Worm (Caenorhabditis elegans) whole organism, L3 larva: Measurements from ENCODE around the gene unc-68.

Experiments used
- aly-2 ChIP-seq: fragments of 150-350 bp; optimal IDR thresholded peaks from 2 replicates; lab custom pipeline; 2014; ENCODE audit warnings: missing biosample characterization, missing genetic modification characterization
- ama-1 ChIP-seq: fragments of 150-350 bp; optimal IDR thresholded peaks from 2 replicates; lab custom pipeline; 2018
- ceh-16 ChIP-seq: sonication (generic microtip); optimal IDR thresholded peaks from 2 replicates; lab custom pipeline; 2017; ENCODE audit warnings: missing biosample characterization, missing genetic modification characterization
- ceh-82 ChIP-seq: fragments of 150-350 bp; optimal IDR thresholded peaks from 2 replicates; lab custom pipeline; 2014; ENCODE audit warnings: missing biosample characterization, missing genetic modification characterization
- mdl-1 ChIP-seq: fragments of 150-350 bp; optimal IDR thresholded peaks from 2 replicates; lab custom pipeline; 2014; ENCODE audit warnings: missing biosample characterization, missing genetic modification characterization
- nhr-76 ChIP-seq: fragments of 150-350 bp; sonication (generic microtip); optimal IDR thresholded peaks from 5 replicates; lab custom pipeline; 2014; ENCODE audit warnings: missing biosample characterization, missing genetic modification characterization
- pha-4 ChIP-seq: fragments of 150-350 bp; optimal IDR thresholded peaks from 2 replicates; lab custom pipeline; 2014; ENCODE audit warnings: missing biosample characterization, missing genetic modification reagents, missing genetic modification characterization
- unc-39 ChIP-seq: sonication (generic microtip); optimal IDR thresholded peaks from 4 replicates; lab custom pipeline; 2017; ENCODE audit warnings: missing biosample characterization, missing genetic modification characterization
- unc-62 ChIP-seq: fragments of 150-350 bp; sonication (generic microtip); optimal IDR thresholded peaks from 4 replicates; lab custom pipeline; 2014; ENCODE audit warnings: missing biosample characterization, missing genetic modification reagents, missing genetic modification characterization

- TF ChIP-seq pha-4 (tag; lab: Kevin White, UChicago) (no peak), ceh-82 (tag; lab: Kevin White, UChicago) (no peak), ama-1 (lab: Kevin White, UChicago) (no peak), nhr-76 (tag; lab: Kevin White, UChicago) (no peak), mdl-1 (tag; lab: Kevin White, UChicago) (no peak), aly-2 (tag; lab: Kevin White, UChicago) (no peak), unc-39 (tag; lab: Kevin White, UChicago) (no peak), ceh-16 (tag; lab: Kevin White, UChicago) (no peak), unc-62 (no peak)
These were observed 7.0 kb upstream of the unc-68 start, which contains the start of gene Y57E12B.10 for ce11 chrV:6935878-6936277.
